Worm (Caenorhabditis elegans) whole organism, L1 larva: ENCODE data around the gene ztf-30.

Experiments
- aha-1 ChIP-seq: fragments of 150-350 bp; optimal IDR thresholded peaks from 2 replicates; lab custom pipeline; 2014; ENCODE audit warnings: missing biosample characterization, missing genetic modification characterization
- ceh-82 ChIP-seq, 3 experiments: fragments of 150-350 bp in 1 of 3; sonication (generic microtip) in 2 of 3; optimal IDR thresholded peaks; 2 replicates each; lab custom pipeline; 2014 to 2017; ENCODE audit warnings: missing biosample characterization in 3 of 3, missing genetic modification characterization in 3 of 3
- lir-3 ChIP-seq: sonication (generic microtip); optimal IDR thresholded peaks from 2 replicates; lab custom pipeline; 2016; ENCODE audit warnings: mild to moderate bottlenecking, missing genetic modification characterization, moderate library complexity, missing compliant biosample characterization; ENCODE audit not compliant: poor library complexity
- mdl-1 ChIP-seq, 2 experiments: fragments of 150-350 bp; optimal IDR thresholded peaks; 2 replicates each; lab custom pipeline; 2014 to 2017; ENCODE audit warnings: missing biosample characterization in 2 of 2, missing genetic modification characterization in 2 of 2, inconsistent platforms in 1 of 2
- pqm-1 ChIP-seq: sonication (generic microtip); optimal IDR thresholded peaks from 3 replicates; lab custom pipeline; 2017; ENCODE audit warnings: missing biosample characterization, missing genetic modification characterization
- skn-1 ChIP-seq: fragments of 150-350 bp; optimal IDR thresholded peaks from 2 replicates; lab custom pipeline; 2014; ENCODE audit warnings: missing biosample characterization, missing genetic modification characterization
- zag-1 ChIP-seq: fragments of 150-350 bp; optimal IDR thresholded peaks from 2 replicates; lab custom pipeline; 2014; ENCODE audit warnings: missing biosample characterization, missing genetic modification characterization
- ztf-11 ChIP-seq, 2 experiments: sonication (generic microtip); optimal IDR thresholded peaks; 2 replicates each; lab custom pipeline; 2016 to 2017; ENCODE audit warnings: missing genetic modification characterization in 2 of 2, missing biosample characterization in 1 of 2, missing compliant biosample characterization in 1 of 2

DNA sequence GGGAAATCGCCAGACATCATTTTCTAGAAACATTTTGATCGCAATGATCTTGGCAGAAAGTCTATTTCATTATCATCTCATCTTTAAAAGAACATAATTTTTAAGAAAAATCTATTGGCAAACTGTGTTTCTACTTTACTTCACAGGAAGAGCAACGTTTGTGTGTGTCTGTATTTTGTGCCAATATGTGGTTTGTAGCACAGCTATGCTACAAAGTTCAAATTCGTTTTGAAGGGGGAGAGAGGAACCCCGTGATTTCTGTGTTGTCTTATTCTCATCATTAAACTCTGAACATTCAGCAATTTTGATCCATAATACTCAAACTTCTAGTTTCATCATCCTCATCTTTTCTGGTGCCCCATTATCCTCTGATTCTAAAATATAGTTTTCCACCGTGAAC lies 46.0 kb downstream of the ztf-30 start:
- TF ChIP-seq aha-1 (tag; lab: Kevin White, UChicago): no peak
- TF ChIP-seq pqm-1: no peak
- TF ChIP-seq ceh-82 (tag; optimal IDR thresholded peaks at IDR 0.05; lab: Kevin White, UChicago): no peak
- no peak for TF ChIP-seq skn-1 (tag; lab: Kevin White, UChicago)
- TF ChIP-seq lir-3: no peak
- no peak for TF ChIP-seq mdl-1 (tag; optimal IDR thresholded peaks at IDR 0.05; lab: Kevin White, UChicago)
- TF ChIP-seq zag-1 (tag; lab: Kevin White, UChicago): no peak
- TF ChIP-seq ztf-11 (tag; optimal IDR thresholded peaks at IDR 0.05; lab: Kevin White, UChicago): no peak
